Worm (Caenorhabditis elegans) whole organism, dauer: ENCODE measurements around the gene skp-1.

Experiments
- unc-62 ChIP-seq: sonication (generic microtip); optimal IDR thresholded peaks from 2 replicates; lab custom pipeline; 2017; ENCODE audit warnings: missing biosample characterization, missing genetic modification reagents, missing genetic modification characterization

The skp-1 gene

ce11 chrV:11645244-11645643, at the start of gene skp-1:
Gene skp-1 (plus strand): TSS chrV:11645481.
- no peak for TF ChIP-seq unc-62 (GFP tag; lab: Kevin White, UChicago)

DNA sequence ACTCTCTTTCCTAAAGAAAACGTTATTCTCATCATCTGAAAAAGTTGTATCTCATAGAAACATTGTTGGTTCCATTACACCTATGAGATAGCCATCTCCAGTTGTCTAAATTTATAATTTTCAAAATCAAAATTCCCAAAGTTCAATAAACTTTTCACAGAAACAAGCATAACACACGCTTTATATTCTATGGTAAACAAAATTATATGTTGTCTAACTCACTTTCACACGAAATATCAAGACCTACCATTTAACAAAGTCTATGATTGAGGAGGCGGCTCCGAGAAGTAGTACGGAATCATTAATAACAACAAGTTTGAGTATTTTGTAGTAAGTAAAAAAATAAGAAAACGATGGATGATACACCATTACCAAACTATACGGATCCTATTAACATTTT, 46.5 kb upstream of the skp-1 start, which contains the start of gene srx-84:
srx-84 (plus strand) TSS at position 301 of the 400 bp plus-strand sequence.
- no peak for TF ChIP-seq unc-62 (GFP tag; lab: Kevin White, UChicago)

ce11 chrV:11600800-11601199, 44.5 kb upstream of the skp-1 start, which contains the start of gene F35B12.9:
Gene F35B12.9 (plus strand): TSS chrV:11601171.
- no peak for TF ChIP-seq unc-62 (GFP tag; lab: Kevin White, UChicago)

ce11 chrV:11604484-11604883, 40.8 kb upstream of the skp-1 start, which contains the start of gene dhs-20:
Gene dhs-20 (minus strand): TSS chrV:11604563.
- TF ChIP-seq unc-62 (GFP tag; lab: Kevin White, UChicago): no peak

- no peak for TF ChIP-seq unc-62 (GFP tag; lab: Kevin White, UChicago)
Measured at ce11 chrV:11605227-11605626, 40.1 kb upstream of the skp-1 start.

- no peak for TF ChIP-seq unc-62 (GFP tag; lab: Kevin White, UChicago)
Measured at ce11 chrV:11606424-11606823, 38.9 kb upstream of the skp-1 start, which contains the start of gene idpp-16. Gene idpp-16 (minus strand): TSS chrV:11606524.

ce11 chrV:11610049-11610448, 35.2 kb upstream of the skp-1 start, which contains the start of gene piit-1:
Gene piit-1 (minus strand): TSS chrV:11610149.
- no peak for TF ChIP-seq unc-62 (GFP tag; lab: Kevin White, UChicago)

DNA sequence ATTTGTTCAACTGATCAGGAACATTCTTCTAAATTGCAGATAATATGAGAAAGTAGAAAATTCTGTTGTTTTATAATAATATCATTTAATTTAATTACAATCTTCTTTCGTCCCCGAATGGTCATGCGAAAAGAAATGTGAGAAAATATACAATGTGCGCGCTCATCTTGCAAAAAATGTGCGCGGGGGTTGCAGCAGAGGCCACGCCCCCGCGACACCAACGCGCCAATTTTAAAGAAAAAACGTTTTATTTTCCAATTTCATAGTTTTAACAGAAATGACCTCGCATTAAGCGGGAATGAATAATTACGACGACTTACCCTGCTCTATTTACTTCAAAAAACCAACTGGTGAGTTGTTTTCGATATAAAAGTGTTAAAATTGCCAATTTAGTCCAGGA, 34.8 kb upstream of the skp-1 start, which contains the start of gene sas-5:
sas-5 (plus strand) TSS at position 257 of the 400 bp plus-strand sequence.
- no peak for TF ChIP-seq unc-62 (GFP tag; lab: Kevin White, UChicago)

- TF ChIP-seq unc-62 (GFP tag; lab: Kevin White, UChicago): no peak
Measured at ce11 chrV:11613007-11613406, 32.3 kb upstream of the skp-1 start, which contains the start of gene tag-290. Gene tag-290 (plus strand): TSS chrV:11613307.

DNA sequence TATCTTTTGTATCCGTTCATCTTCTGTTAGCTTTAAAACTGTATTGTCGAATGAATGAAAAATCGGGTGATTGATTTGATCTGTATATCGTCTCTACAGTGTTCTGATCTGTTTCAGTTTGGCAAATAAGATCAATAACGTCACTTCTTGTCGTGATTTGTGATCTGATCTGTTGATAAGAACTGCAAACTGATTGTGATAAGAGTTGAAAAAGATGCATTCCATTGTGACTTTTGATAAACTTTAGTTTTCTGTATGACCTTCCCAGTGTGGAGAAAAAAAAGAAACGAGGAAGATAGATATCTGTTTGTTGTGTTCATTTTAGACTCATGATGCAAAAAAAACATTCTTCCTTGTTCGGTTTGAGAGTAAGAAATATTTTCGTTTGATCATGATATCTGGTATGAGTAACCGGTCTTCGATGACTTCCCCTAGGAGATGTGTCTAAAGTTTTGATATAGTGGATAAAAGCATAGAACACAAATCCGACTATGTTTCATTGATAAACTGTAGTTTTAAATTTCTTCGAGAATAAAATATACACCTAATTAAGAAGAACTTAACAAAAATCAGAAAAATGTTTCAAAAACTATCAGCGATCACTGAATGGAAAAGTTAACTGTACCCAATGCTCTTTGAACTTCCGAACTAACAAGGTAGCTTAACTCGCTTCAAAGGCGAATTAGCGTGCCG, 30.3 kb upstream of the skp-1 start:
- no peak for TF ChIP-seq unc-62 (GFP tag; lab: Kevin White, UChicago)

DNA sequence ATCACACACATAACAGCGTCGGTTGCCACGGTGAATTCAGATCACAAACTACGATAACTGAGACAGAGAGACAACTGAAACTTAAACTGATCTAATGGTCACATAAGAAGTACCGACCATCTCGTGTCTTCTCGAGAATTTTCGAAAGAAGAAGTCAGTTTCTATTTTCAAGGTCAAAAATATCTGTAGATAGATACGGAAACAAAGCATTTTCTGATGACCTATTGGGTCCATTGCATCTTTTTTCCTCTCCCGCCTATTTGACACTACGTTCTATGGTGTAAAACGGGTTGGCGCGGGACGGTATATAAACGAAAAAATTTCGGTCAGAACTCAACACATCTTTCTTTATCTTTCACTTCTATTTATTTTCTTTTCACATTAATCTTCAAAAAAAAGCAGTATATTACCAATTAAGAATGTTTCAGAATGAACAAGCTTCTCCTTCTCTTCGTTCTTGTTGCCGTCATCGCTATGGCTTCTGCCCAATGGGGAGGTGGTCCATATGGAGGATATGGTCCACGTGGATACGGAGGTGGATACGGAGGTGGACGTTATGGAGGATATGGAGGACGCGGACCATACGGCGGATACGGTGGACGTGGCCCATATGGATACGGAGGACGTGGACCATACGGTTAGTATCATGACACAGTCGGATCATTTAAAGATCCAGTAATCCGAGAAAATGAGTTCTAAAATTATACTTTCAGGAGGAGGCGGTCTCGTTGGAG, 29.2 kb upstream of the skp-1 start, which contains the start of gene nlp-24:
nlp-24 (plus strand) TSS at position 429 of the 734 bp plus-strand sequence.
- peak; percentile 11 for TF ChIP-seq unc-62 (GFP tag; lab: Kevin White, UChicago)

DNA sequence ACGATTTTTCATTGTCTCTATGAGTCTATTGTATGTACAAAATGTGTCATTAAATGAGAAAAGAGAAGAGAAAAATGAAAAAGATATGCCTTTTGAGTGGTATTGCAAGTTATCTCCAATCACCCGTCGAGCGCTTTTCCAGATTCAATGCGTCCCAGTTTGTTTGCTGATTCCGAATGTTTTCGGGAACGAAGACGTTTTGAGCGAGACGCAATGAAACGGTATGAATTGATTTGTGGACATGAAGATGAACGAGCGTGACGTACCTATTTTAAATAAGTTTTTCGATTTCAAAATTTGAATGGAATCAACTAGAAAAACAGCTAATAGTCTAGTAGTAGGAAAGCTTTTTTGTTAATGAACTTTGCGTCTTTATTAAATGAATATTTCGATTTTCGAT, 28.5 kb upstream of the skp-1 start:
- TF ChIP-seq unc-62 (GFP tag; lab: Kevin White, UChicago): no peak

ce11 chrV:11618173-11618572, 27.1 kb upstream of the skp-1 start, which contains the start of gene glb-15:
Gene glb-15 (minus strand): TSS chrV:11618273.
- TF ChIP-seq unc-62 (GFP tag; lab: Kevin White, UChicago): no peak

DNA sequence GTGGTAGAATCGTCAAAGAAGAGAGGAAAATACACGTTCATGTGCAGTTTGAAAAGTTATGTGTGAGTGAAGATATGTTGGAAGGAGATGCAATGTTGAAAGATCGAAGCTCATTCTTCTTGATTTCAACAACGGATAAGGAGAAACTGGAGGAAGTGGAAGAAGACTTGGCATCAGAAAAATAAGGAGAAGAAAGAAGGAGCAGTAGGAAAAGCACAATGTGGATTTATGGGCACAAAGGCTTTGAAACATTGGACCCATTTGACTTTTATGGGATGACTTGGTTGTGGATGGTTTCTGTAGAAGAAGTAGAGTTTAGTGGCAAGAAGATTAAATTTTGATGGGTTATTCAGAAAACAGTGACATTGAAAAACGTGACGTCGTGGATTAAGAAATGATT, 25.2 kb upstream of the skp-1 start:
- no peak for TF ChIP-seq unc-62 (GFP tag; lab: Kevin White, UChicago)

DNA sequence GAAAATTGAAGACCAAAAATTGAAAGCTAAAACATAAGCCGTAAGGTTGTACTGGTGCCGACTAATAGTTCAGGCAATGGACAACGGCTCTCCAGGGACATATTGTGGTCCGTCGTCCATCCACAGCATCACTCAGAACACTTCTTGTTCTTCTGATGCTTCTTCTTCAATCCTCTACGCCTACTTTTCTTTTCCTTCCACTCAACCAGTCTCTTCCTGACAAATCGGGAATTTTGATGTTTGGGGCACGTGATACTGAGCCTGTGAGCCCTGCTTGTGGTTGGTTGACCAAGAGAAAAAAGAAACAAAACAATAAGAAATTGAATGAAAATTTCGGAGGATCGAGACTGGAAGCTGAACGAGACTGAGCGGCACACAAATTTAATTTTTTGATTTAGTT, 24.0 kb upstream of the skp-1 start:
- TF ChIP-seq unc-62 (GFP tag; lab: Kevin White, UChicago): no peak

DNA sequence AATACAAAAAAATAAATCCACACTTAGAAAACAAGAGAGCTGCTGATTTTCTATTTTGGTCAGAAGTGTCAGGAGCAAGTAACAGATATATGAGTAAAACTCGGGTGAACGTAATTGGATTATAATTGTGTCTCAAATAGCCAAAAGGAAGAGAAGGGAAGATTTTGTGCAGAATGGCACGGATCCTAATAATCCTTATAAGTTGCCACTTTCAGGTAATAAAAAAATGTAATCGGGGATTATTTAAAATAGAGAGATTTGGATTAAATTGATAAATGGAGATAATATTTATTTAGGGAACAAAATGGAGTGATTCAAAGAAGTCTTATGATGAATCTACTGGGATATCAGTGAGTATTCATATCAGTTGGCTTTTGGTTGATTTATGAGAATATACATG, 20.3 kb upstream of the skp-1 start:
- TF ChIP-seq unc-62 (GFP tag; lab: Kevin White, UChicago): no peak
